Fruit fly (Drosophila melanogaster) whole organism, embryonic: ENCODE measurements around the gene CG9240.

Experiments used
- Awh ChIP-seq: fragments of 200-800 bp; sonication (Bioruptor generic); IDR thresholded peaks from 2 replicates; pipeline ENCODE4, ENCODE4 v1.3.6; 2022; ENCODE audit warnings: missing biosample characterization, missing genetic modification characterization
- CG10979 ChIP-seq: fragments of 200-800 bp; sonication (Bioruptor generic); optimal IDR thresholded peaks from 2 replicates; lab custom pipeline; 2018; ENCODE audit warnings: missing biosample characterization, mild to moderate bottlenecking, missing genetic modification characterization, moderate library complexity
- CG11085 ChIP-seq: fragments of 200-800 bp; sonication (Bioruptor generic); IDR thresholded peaks from 2 replicates; pipeline ENCODE4 v1.3.6; 2022; ENCODE audit warnings: missing biosample characterization, missing genetic modification characterization
- CG1233 ChIP-seq: fragments of 200-800 bp; sonication (Bioruptor generic); optimal IDR thresholded peaks from 4 replicates; lab custom pipeline; 2018; ENCODE audit warnings: missing biosample characterization, mild to moderate bottlenecking, missing genetic modification characterization
- CG14710 ChIP-seq: fragments of 200-800 bp; sonication (Bioruptor generic); optimal IDR thresholded peaks from 3 replicates; lab custom pipeline; 2019; ENCODE audit warnings: missing biosample characterization, mild to moderate bottlenecking, missing genetic modification characterization, moderate library complexity
- CG1529 ChIP-seq: fragments of 200-800 bp; sonication (Bioruptor generic); optimal IDR thresholded peaks from 3 replicates; lab custom pipeline; 2018; ENCODE audit warnings: missing biosample characterization, missing genetic modification characterization
- CG2129 ChIP-seq: fragments of 200-800 bp; sonication (Bioruptor generic); IDR thresholded peaks from 2 replicates; pipeline ENCODE4 v1.3.6; 2022; ENCODE audit warnings: missing biosample characterization, missing genetic modification characterization; ENCODE audit not compliant: partially characterized antibody
- CG2202 ChIP-seq: fragments of 200-800 bp; sonication (Bioruptor generic); optimal IDR thresholded peaks from 2 replicates; lab custom pipeline; 2018; ENCODE audit warnings: missing biosample characterization, mild to moderate bottlenecking, missing genetic modification characterization
- CG30431 ChIP-seq: fragments of 200-800 bp; sonication (Bioruptor generic); optimal IDR thresholded peaks from 2 replicates; lab custom pipeline; 2017; ENCODE audit warnings: missing biosample characterization, missing genetic modification characterization
- CG3065 ChIP-seq: fragments of 200-800 bp; sonication (Bioruptor generic); optimal IDR thresholded peaks from 2 replicates; lab custom pipeline; 2016; ENCODE audit warnings: missing biosample characterization, missing genetic modification characterization
- CG32767 ChIP-seq: fragments of 200-800 bp; sonication (Bioruptor generic); IDR thresholded peaks from 2 replicates; pipeline ENCODE4 v1.3.6; 2022; ENCODE audit warnings: missing biosample characterization, missing genetic modification characterization
- CG34224 ChIP-seq: fragments of 200-800 bp; sonication (Bioruptor generic); IDR thresholded peaks from 3 replicates; pipeline ENCODE4 v1.3.6; 2022; ENCODE audit warnings: missing biosample characterization, missing genetic modification characterization; ENCODE audit not compliant: partially characterized antibody
- CG3838 ChIP-seq: fragments of 200-800 bp; sonication (Bioruptor generic); optimal IDR thresholded peaks from 3 replicates; lab custom pipeline; 2016; ENCODE audit warnings: missing biosample characterization, missing genetic modification characterization
- CG4707 ChIP-seq: fragments of 200-800 bp; sonication (Bioruptor generic); optimal IDR thresholded peaks from 2 replicates; lab custom pipeline; 2018; ENCODE audit warnings: missing biosample characterization, mild to moderate bottlenecking, missing genetic modification characterization, moderate library complexity
- CG6175 ChIP-seq: fragments of 200-800 bp; sonication (Bioruptor generic); IDR thresholded peaks from 3 replicates; pipeline ENCODE4 v1.3.6; 2022; ENCODE audit warnings: missing biosample characterization, missing genetic modification characterization
- CG7786 ChIP-seq: fragments of 200-800 bp; sonication (Bioruptor generic); optimal IDR thresholded peaks from 2 replicates; lab custom pipeline; 2016; ENCODE audit warnings: missing biosample characterization, missing genetic modification characterization
- CG7928 ChIP-seq: fragments of 200-800 bp; sonication (Bioruptor generic); optimal IDR thresholded peaks from 2 replicates; lab custom pipeline; 2017; ENCODE audit warnings: missing biosample characterization, mild to moderate bottlenecking, missing genetic modification characterization
- CG9437 ChIP-seq: fragments of 200-800 bp; sonication (Bioruptor generic); optimal IDR thresholded peaks from 2 replicates; lab custom pipeline; 2018; ENCODE audit warnings: missing biosample characterization, mild to moderate bottlenecking, missing genetic modification characterization
- CTCF ChIP-seq: fragments of 200-800 bp; sonication (Bioruptor generic); optimal IDR thresholded peaks from 2 replicates; lab custom pipeline; 2017; ENCODE audit warnings: missing biosample characterization, mild to moderate bottlenecking, missing genetic modification characterization, moderate library complexity
- CkIIα-i1 ChIP-seq: fragments of 200-800 bp; sonication (Bioruptor generic); IDR thresholded peaks from 2 replicates; pipeline ENCODE4 v1.3.6; 2022; ENCODE audit warnings: missing biosample characterization, missing genetic modification characterization
- D19A ChIP-seq: fragments of 200-800 bp; optimal IDR thresholded peaks from 3 replicates; lab custom pipeline; 2019; ENCODE audit warnings: missing biosample characterization, mild to moderate bottlenecking, missing genetic modification characterization, moderate library complexity
- Dip2 ChIP-seq: fragments of 200-800 bp; sonication (Bioruptor generic); IDR thresholded peaks from 2 replicates; pipeline ENCODE4 v1.3.6; 2022; ENCODE audit warnings: missing biosample characterization, missing genetic modification characterization
- Dll ChIP-seq: fragments of 200-800 bp; sonication (Bioruptor generic); IDR thresholded peaks from 4 replicates; pipeline ENCODE4 v1.3.6; 2022; ENCODE audit warnings: missing biosample characterization, missing genetic modification characterization; ENCODE audit not compliant: partially characterized antibody
- Doc3 ChIP-seq: fragments of 200-800 bp; sonication (Bioruptor generic); IDR thresholded peaks from 3 replicates; pipeline ENCODE4 v1.3.6; 2022; ENCODE audit warnings: missing biosample characterization, missing genetic modification characterization; ENCODE audit not compliant: partially characterized antibody
- Drgx ChIP-seq: fragments of 200-800 bp; sonication (Bioruptor generic); IDR thresholded peaks from 2 replicates; pipeline ENCODE4 v1.3.6; 2022; ENCODE audit warnings: missing biosample characterization, missing genetic modification characterization
- Fer2 ChIP-seq: fragments of 200-800 bp; sonication (Bioruptor generic); optimal IDR thresholded peaks from 2 replicates; lab custom pipeline; 2018; ENCODE audit warnings: missing biosample characterization, mild to moderate bottlenecking, missing genetic modification characterization, moderate library complexity
- GATAe ChIP-seq: fragments of 200-800 bp; sonication (Bioruptor generic); conservative IDR thresholded peaks from 2 replicates; pipeline ENCODE4 v1.3.6; 2022; ENCODE audit warnings: missing biosample characterization, missing genetic modification characterization
- H15 ChIP-seq: fragments of 200-800 bp; sonication (Bioruptor generic); IDR thresholded peaks from 3 replicates; pipeline ENCODE4 v1.3.6; 2022; ENCODE audit warnings: missing biosample characterization, missing genetic modification characterization
- H2.0 ChIP-seq: fragments of 200-800 bp; sonication (Bioruptor generic); IDR thresholded peaks from 2 replicates; pipeline ENCODE4 v1.3.6; 2022; ENCODE audit warnings: missing biosample characterization, missing genetic modification characterization
- Hmx ChIP-seq: fragments of 200-800 bp; sonication (Bioruptor generic); optimal IDR thresholded peaks from 2 replicates; lab custom pipeline; 2016; ENCODE audit warnings: missing biosample characterization, missing genetic modification characterization
- Hsf ChIP-seq: fragments of 200-800 bp; sonication (Bioruptor generic); optimal IDR thresholded peaks from 3 replicates; lab custom pipeline; 2016; ENCODE audit warnings: missing biosample characterization, missing genetic modification characterization
- MBD-R2 ChIP-seq: fragments of 200-800 bp; sonication (Bioruptor generic); IDR thresholded peaks from 2 replicates; pipeline ENCODE4 v1.3.6; 2022; ENCODE audit warnings: missing biosample characterization, missing genetic modification characterization
- Ptx1 ChIP-seq: fragments of 200-800 bp; sonication (Bioruptor generic); IDR thresholded peaks from 2 replicates; pipeline ENCODE4 v1.3.6; 2022; ENCODE audit warnings: missing biosample characterization, missing genetic modification characterization
- ash1 ChIP-seq: fragments of 200-800 bp; sonication (Bioruptor generic); optimal IDR thresholded peaks from 2 replicates; lab custom pipeline; 2018; ENCODE audit warnings: missing biosample characterization, mild to moderate bottlenecking, missing genetic modification characterization
- br ChIP-seq: fragments of >200 bp; optimal IDR thresholded peaks from 2 replicates; lab custom pipeline; 2017
- chif ChIP-seq, 2 experiments: fragments of 200-800 bp; sonication (Bioruptor generic); optimal IDR thresholded peaks; 3 replicates each; lab custom pipeline; 2016; ENCODE audit warnings: missing biosample characterization in 2 of 2, missing genetic modification characterization in 2 of 2
- chm ChIP-seq: fragments of 200-800 bp; sonication (Bioruptor generic); IDR thresholded peaks from 2 replicates; pipeline ENCODE4 v1.3.6; 2022; ENCODE audit warnings: missing biosample characterization, missing genetic modification characterization
- dimm ChIP-seq: fragments of 200-800 bp; sonication (Bioruptor generic); IDR thresholded peaks from 2 replicates; pipeline ENCODE4 v1.3.6; 2022; ENCODE audit warnings: missing biosample characterization, missing genetic modification characterization
- dmrt99B ChIP-seq: fragments of 200-800 bp; sonication (Bioruptor generic); optimal IDR thresholded peaks from 2 replicates; lab custom pipeline; 2018; ENCODE audit warnings: missing biosample characterization, mild to moderate bottlenecking, missing genetic modification characterization, moderate library complexity
- esg ChIP-seq: fragments of 200-800 bp; sonication (Bioruptor generic); conservative IDR thresholded peaks from 2 replicates; pipeline ENCODE4 v1.3.6; 2022; ENCODE audit warnings: missing biosample characterization, missing genetic modification characterization
- fd102C ChIP-seq: fragments of 200-800 bp; sonication (Bioruptor generic); optimal IDR thresholded peaks from 2 replicates; lab custom pipeline; 2018; ENCODE audit warnings: missing biosample characterization, mild to moderate bottlenecking, missing genetic modification characterization, moderate library complexity
- fd3F ChIP-seq: fragments of 200-800 bp; sonication (Bioruptor generic); optimal IDR thresholded peaks from 2 replicates; lab custom pipeline; 2018; ENCODE audit warnings: missing biosample characterization, mild to moderate bottlenecking, missing genetic modification characterization, moderate library complexity
- h ChIP-seq: fragments of >200 bp; optimal IDR thresholded peaks from 2 replicates; lab custom pipeline; 2017
- knrl ChIP-seq: fragments of 200-800 bp; sonication (Bioruptor generic); IDR thresholded peaks from 3 replicates; pipeline ENCODE4 v1.3.6; 2022; ENCODE audit warnings: missing biosample characterization, missing genetic modification characterization; ENCODE audit not compliant: partially characterized antibody
- mld ChIP-seq: fragments of 200-800 bp; sonication (Bioruptor generic); IDR thresholded peaks from 3 replicates; pipeline ENCODE4 v1.3.6; 2022; ENCODE audit warnings: missing biosample characterization, missing genetic modification characterization; ENCODE audit not compliant: partially characterized antibody
- nerfin-2 ChIP-seq: fragments of 200-800 bp; sonication (Bioruptor generic); IDR thresholded peaks from 2 replicates; pipeline ENCODE4 v1.3.6; 2022; ENCODE audit warnings: missing biosample characterization, missing genetic modification characterization; ENCODE audit not compliant: partially characterized antibody
- pan ChIP-seq, 4 experiments: fragments of >200 bp in 3 of 4; fragments of 200-800 bp in 1 of 4; sonication (Bioruptor generic) in 1 of 4; optimal IDR thresholded peaks in 3 of 4; IDR thresholded peaks in 1 of 4; 2 replicates each; pipeline versions ENCODE4 v1.3.6 to Lab custom; 2017 to 2022; ENCODE audit warnings: missing biosample characterization in 2 of 4, missing genetic modification characterization in 2 of 4, mixed read lengths in 1 of 4
- pum ChIP-seq: fragments of 200-800 bp; sonication (Bioruptor generic); optimal IDR thresholded peaks from 2 replicates; lab custom pipeline; 2016; ENCODE audit warnings: missing biosample characterization, missing genetic modification characterization
- shn ChIP-seq: fragments of 200-800 bp; sonication (Bioruptor generic); optimal IDR thresholded peaks from 3 replicates; lab custom pipeline; 2016; ENCODE audit warnings: missing biosample characterization, missing genetic modification characterization
- tin ChIP-seq: fragments of 200-800 bp; sonication (Bioruptor generic); optimal IDR thresholded peaks from 3 replicates; lab custom pipeline; 2016; ENCODE audit warnings: missing biosample characterization, missing genetic modification characterization
- zfh2 ChIP-seq: fragments of 200-800 bp; sonication (Bioruptor generic); optimal IDR thresholded peaks from 2 replicates; lab custom pipeline; 2016; ENCODE audit warnings: missing biosample characterization, missing genetic modification characterization

Gene CG9240

DNA sequence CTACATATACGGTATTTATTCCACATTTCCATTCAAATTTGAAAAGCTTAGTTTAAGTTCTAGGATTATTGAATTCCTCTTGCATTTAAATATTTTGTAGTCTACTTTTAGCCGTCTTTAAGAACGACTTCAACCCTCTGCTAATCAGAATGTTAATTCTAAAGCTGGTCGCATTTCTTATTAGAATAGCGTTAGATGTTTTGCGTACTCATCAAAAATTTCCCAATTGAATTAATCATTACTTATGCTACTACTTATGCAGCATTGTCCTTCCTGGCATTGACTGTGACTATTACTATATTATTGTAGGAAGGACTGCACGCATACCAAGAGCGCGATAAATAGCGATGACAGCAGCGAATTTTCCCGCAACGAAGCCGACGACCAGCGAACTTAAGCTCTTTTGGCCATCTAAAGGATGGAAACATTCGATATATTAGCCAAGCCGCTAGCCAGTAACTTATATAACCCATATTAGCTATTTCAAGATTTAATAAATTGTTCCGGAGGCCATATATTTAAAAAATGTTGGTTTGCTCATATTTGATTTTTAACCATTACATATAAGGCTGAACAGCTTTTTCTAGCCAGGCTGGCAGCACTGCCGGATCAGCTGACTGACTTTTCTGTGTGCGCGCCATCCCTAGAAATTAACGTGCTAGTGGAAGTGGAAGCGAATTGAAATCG, 4.1 kb downstream of the CG9240 start, which contains the start of gene CG8128 (continued):
- no peak for TF ChIP-seq CG34224
- TF ChIP-seq CG2202 (tag; lab: Kevin White, UChicago), result no peak
- no peak for TF ChIP-seq D19A (tag; lab: Kevin White, UChicago)
- no peak for TF ChIP-seq CG2129
- TF ChIP-seq Hsf (GFP tag; lab: Kevin White, UChicago), result peak; percentile 3
- no peak for TF ChIP-seq br (lab: Kevin White, UChicago)
- TF ChIP-seq CG3838 (GFP tag; lab: Kevin White, UChicago), result no peak
- TF ChIP-seq h (lab: Kevin White, UChicago), result no peak
- TF ChIP-seq pum (GFP tag; lab: Kevin White, UChicago), result no peak
- TF ChIP-seq mld (GFP tag; lab: Robert Waterston, UW), result no peak
- no peak for TF ChIP-seq Doc3 (GFP tag; lab: Robert Waterston, UW)
- TF ChIP-seq CG32767 (GFP tag; lab: Robert Waterston, UW), result no peak
- TF ChIP-seq Drgx (GFP tag; lab: Robert Waterston, UW), result no peak
- no peak for TF ChIP-seq CG6175 (GFP tag; lab: Robert Waterston, UW)
- TF ChIP-seq Ptx1, result 0 out of 2 replicates have a peak, but pooled peaks have one; percentile 18
- TF ChIP-seq CG30431 (GFP tag; lab: Kevin White, UChicago), result no peak
- TF ChIP-seq ash1 (GFP tag; lab: Kevin White, UChicago), result no peak
- TF ChIP-seq knrl (GFP tag; lab: Robert Waterston, UW), result no peak
- no peak for TF ChIP-seq CG1529 (GFP tag; lab: Kevin White, UChicago)
- TF ChIP-seq H2.0 (GFP tag; lab: Robert Waterston, UW), result no peak
- TF ChIP-seq fd3F, result no peak
- no peak for TF ChIP-seq tin
- no peak for TF ChIP-seq Fer2 (tag; lab: Kevin White, UChicago)
- peak; percentile 90 for TF ChIP-seq CG7928 (GFP tag; lab: Kevin White, UChicago)
- no peak for TF ChIP-seq zfh2 (GFP tag; lab: Kevin White, UChicago)
- TF ChIP-seq CG10979, result no peak
- TF ChIP-seq Awh (GFP tag; lab: Robert Waterston, UW), result no peak
- no peak for TF ChIP-seq CG11085 (GFP tag; lab: Robert Waterston, UW)
- no peak for TF ChIP-seq CG4707 (GFP tag; lab: Kevin White, UChicago)
- peak; percentile 15; the same call in 1 of the 2 replicates for TF ChIP-seq esg
- TF ChIP-seq H15 (GFP tag; lab: Robert Waterston, UW), result no peak
- 0 out of 4 replicates have a peak, but pooled peaks have one; percentile 10 for TF ChIP-seq Dll (GFP tag; lab: Robert Waterston, UW)
- TF ChIP-seq chm (GFP tag; lab: Robert Waterston, UW), result no peak
- TF ChIP-seq Hmx (GFP tag; lab: Kevin White, UChicago), result no peak
- no peak for TF ChIP-seq shn (GFP tag; lab: Kevin White, UChicago)
- TF ChIP-seq CG3065 (GFP tag; lab: Kevin White, UChicago), result no peak
- no peak for TF ChIP-seq nerfin-2 (GFP tag; lab: Robert Waterston, UW)
- TF ChIP-seq Dip2, result no peak
- TF ChIP-seq dmrt99B (tag; lab: Kevin White, UChicago), result no peak
- no peak for TF ChIP-seq CTCF
- no peak for TF ChIP-seq dimm
- no peak for TF ChIP-seq CG7786 (GFP tag; lab: Kevin White, UChicago)
- no peak for TF ChIP-seq CkIIα-i1 (GFP tag; lab: Robert Waterston, UW)
- TF ChIP-seq fd102C (GFP tag; lab: Kevin White, UChicago), result no peak
- TF ChIP-seq MBD-R2 (GFP tag; lab: Robert Waterston, UW), result no peak; the same call in 1 of the 2 replicates
- TF ChIP-seq CG1233, result no peak
- no peak for TF ChIP-seq chif (GFP tag; optimal IDR thresholded peaks at IDR 0.05; lab: Kevin White, UChicago)
- TF ChIP-seq pan (optimal IDR thresholded peaks at IDR 0.05; lab: Kevin White, UChicago), result no peak
- no peak for TF ChIP-seq pan (GFP tag; optimal IDR thresholded peaks at IDR 0.05 in 1 of 2, IDR thresholded peaks at IDR 0.05 in 1 of 2)
- no peak for TF ChIP-seq CG9437
- TF ChIP-seq CG14710 (tag; lab: Kevin White, UChicago), result peak; percentile 24
- TF ChIP-seq GATAe (GFP tag; lab: Robert Waterston, UW), result no peak
